Worm (Caenorhabditis elegans) whole organism, young adult: ENCODE measurements around the gene F37H8.5.

Source experiments
- B0035.1 ChIP-seq: sonication (generic microtip); optimal IDR thresholded peaks from 2 replicates; lab custom pipeline; 2016; ENCODE audit warnings: missing genetic modification characterization, mild to moderate bottlenecking, missing compliant biosample characterization, missing genotype, missing genetic modification reagents
- B0261.1 ChIP-seq: sonication (generic microtip); optimal IDR thresholded peaks from 2 replicates; lab custom pipeline; 2016; ENCODE audit warnings: mild to moderate bottlenecking, missing genetic modification characterization, moderate library complexity, missing compliant biosample characterization
- B0336.3 ChIP-seq: fragments of 200-800 bp; sonication (Bioruptor generic); IDR thresholded peaks from 2 replicates; pipeline ENCODE4 v1.3.6; 2022; ENCODE audit warnings: missing genetic modification characterization, missing compliant biosample characterization
- C06A6.2 ChIP-seq: fragments of 200-800 bp; sonication (Bioruptor generic); conservative IDR thresholded peaks from 2 replicates; pipeline ENCODE4 v1.3.6; 2022; ENCODE audit warnings: missing genetic modification characterization, missing compliant biosample characterization
- F22D6.2 ChIP-seq: sonication (generic microtip); optimal IDR thresholded peaks from 2 replicates; lab custom pipeline; 2016; ENCODE audit warnings: mild to moderate bottlenecking, missing genetic modification characterization, missing compliant biosample characterization
- K11D2.4 ChIP-seq: fragments of 200-800 bp; sonication (Bioruptor generic); IDR thresholded peaks from 2 replicates; pipeline ENCODE4 v1.3.6; 2022; ENCODE audit warnings: missing genetic modification reagents, missing genetic modification characterization, missing compliant biosample characterization
- Y53G8AR.9 ChIP-seq: fragments of 200-800 bp; sonication (Bioruptor generic); conservative IDR thresholded peaks from 2 replicates; pipeline ENCODE4 v1.3.6; 2022; ENCODE audit warnings: missing genetic modification reagents, missing genetic modification characterization, missing compliant biosample characterization
- Y67H2A.10 ChIP-seq: fragments of 200-800 bp; sonication (Bioruptor generic); conservative IDR thresholded peaks from 2 replicates; pipeline ENCODE4 v1.3.6; 2022; ENCODE audit warnings: missing genetic modification reagents, missing genetic modification characterization, missing compliant biosample characterization
- ZK185.1 ChIP-seq: sonication (generic microtip); optimal IDR thresholded peaks from 2 replicates; lab custom pipeline; 2016; ENCODE audit warnings: mild to moderate bottlenecking, missing genetic modification characterization, missing compliant biosample characterization; ENCODE audit not compliant: poor library complexity, severe bottlenecking
- akir-1 ChIP-seq: fragments of 200-800 bp; sonication (Bioruptor generic); optimal IDR thresholded peaks from 2 replicates; lab custom pipeline; 2018; ENCODE audit warnings: mild to moderate bottlenecking, missing genetic modification characterization, moderate library complexity, missing compliant biosample characterization
- atf-7 ChIP-seq: sonication (generic microtip); optimal IDR thresholded peaks from 2 replicates; lab custom pipeline; 2017; ENCODE audit warnings: mild to moderate bottlenecking, missing genetic modification characterization, missing compliant biosample characterization
- attf-5 ChIP-seq: fragments of 200-800 bp; sonication (Bioruptor generic); optimal IDR thresholded peaks from 2 replicates; lab custom pipeline; 2018; ENCODE audit warnings: mild to moderate bottlenecking, missing genetic modification characterization, missing compliant biosample characterization
- cebp-1 ChIP-seq, 2 experiments: fragments of 200-800 bp in 1 of 2; sonication (Bioruptor generic) in 1 of 2; sonication (generic microtip) in 1 of 2; IDR thresholded peaks in 1 of 2; optimal IDR thresholded peaks in 1 of 2; 2 replicates each; pipeline versions ENCODE4 v1.3.6 to Lab custom; 2017 to 2022; ENCODE audit warnings: missing compliant biosample characterization in 2 of 2, missing genetic modification characterization in 2 of 2, mild to moderate bottlenecking in 1 of 2, missing genetic modification reagents in 1 of 2, moderate library complexity in 1 of 2
- cebp-2 ChIP-seq: fragments of 200-800 bp; sonication (Bioruptor generic); IDR thresholded peaks from 2 replicates; pipeline ENCODE4 v1.3.6; 2022; ENCODE audit warnings: missing genetic modification characterization, missing compliant biosample characterization
- chd-7 ChIP-seq: sonication (generic microtip); optimal IDR thresholded peaks from 2 replicates; lab custom pipeline; 2016; ENCODE audit warnings: mild to moderate bottlenecking, missing genetic modification characterization, moderate library complexity, missing compliant biosample characterization
- dox-1 ChIP-seq: fragments of 200-800 bp; sonication (Bioruptor generic); IDR thresholded peaks from 2 replicates; pipeline ENCODE4 v1.3.6; 2022; ENCODE audit warnings: missing genetic modification reagents, missing genetic modification characterization, missing compliant biosample characterization
- ets-4 ChIP-seq: fragments of 200-800 bp; sonication (Bioruptor generic); optimal IDR thresholded peaks from 2 replicates; lab custom pipeline; 2018; ENCODE audit warnings: mild to moderate bottlenecking, missing genetic modification characterization, missing compliant biosample characterization
- gei-17 ChIP-seq: fragments of 200-800 bp; sonication (Bioruptor generic); optimal IDR thresholded peaks from 2 replicates; lab custom pipeline; 2018; ENCODE audit warnings: mild to moderate bottlenecking, missing genetic modification characterization, missing compliant biosample characterization
- hsf-1 ChIP-seq: fragments of 200-800 bp; sonication (Bioruptor generic); IDR thresholded peaks from 2 replicates; pipeline ENCODE4 v1.3.6; 2022; ENCODE audit warnings: missing genetic modification reagents, missing genetic modification characterization, missing compliant biosample characterization
- let-526 ChIP-seq: fragments of 200-800 bp; sonication (Bioruptor generic); IDR thresholded peaks from 2 replicates; pipeline ENCODE4 v1.3.6; 2022; ENCODE audit warnings: missing genetic modification reagents, missing genetic modification characterization, missing compliant biosample characterization
- let-607 ChIP-seq, 2 experiments: fragments of 200-800 bp in 1 of 2; sonication (Bioruptor generic) in 1 of 2; sonication (generic microtip) in 1 of 2; optimal IDR thresholded peaks; 2 replicates each; lab custom pipeline; 2016 to 2018; ENCODE audit warnings: mild to moderate bottlenecking in 2 of 2, missing compliant biosample characterization in 2 of 2, missing genetic modification characterization in 2 of 2, moderate library complexity in 2 of 2, missing genotype in 1 of 2
- lsl-1 ChIP-seq: fragments of 200-800 bp; sonication (Bioruptor generic); optimal IDR thresholded peaks from 2 replicates; lab custom pipeline; 2018; ENCODE audit warnings: mild to moderate bottlenecking, missing genetic modification characterization, moderate library complexity, missing compliant biosample characterization
- madf-10 ChIP-seq: sonication (generic microtip); optimal IDR thresholded peaks from 2 replicates; lab custom pipeline; 2016; ENCODE audit warnings: mild to moderate bottlenecking, missing genetic modification characterization, missing compliant biosample characterization
- mel-28 ChIP-seq: sonication (generic microtip); optimal IDR thresholded peaks from 2 replicates; lab custom pipeline; 2016; ENCODE audit warnings: borderline replicate concordance, mild to moderate bottlenecking, missing genetic modification characterization, missing compliant biosample characterization
- nfya-2 ChIP-seq: fragments of 200-800 bp; sonication (Bioruptor generic); IDR thresholded peaks from 2 replicates; pipeline ENCODE4 v1.3.6; 2022; ENCODE audit warnings: missing genetic modification reagents, missing genetic modification characterization, missing compliant biosample characterization
- nfyb-1 ChIP-seq: fragments of 200-800 bp; sonication (Bioruptor generic); IDR thresholded peaks from 2 replicates; pipeline ENCODE4 v1.3.6; 2022; ENCODE audit warnings: missing genetic modification reagents, missing genetic modification characterization, missing compliant biosample characterization
- nhr-80 ChIP-seq: sonication (generic microtip); optimal IDR thresholded peaks from 2 replicates; lab custom pipeline; 2016; ENCODE audit warnings: missing genetic modification characterization, missing compliant biosample characterization
- nhr-90 ChIP-seq: sonication (generic microtip); optimal IDR thresholded peaks from 2 replicates; lab custom pipeline; 2016; ENCODE audit warnings: missing genotype, mild to moderate bottlenecking, missing genetic modification characterization, missing compliant biosample characterization
- rec-8 ChIP-seq, 2 experiments: sonication (generic microtip); optimal IDR thresholded peaks; 2 replicates each; lab custom pipeline; 2016; ENCODE audit warnings: mild to moderate bottlenecking in 2 of 2, missing genetic modification characterization in 2 of 2, missing genetic modification reagents in 2 of 2, missing genotype in 2 of 2, missing biosample characterization in 1 of 2, missing compliant biosample characterization in 1 of 2, moderate library complexity in 1 of 2
- sdz-38 ChIP-seq: sonication (generic microtip); optimal IDR thresholded peaks from 2 replicates; lab custom pipeline; 2016; ENCODE audit warnings: missing genotype, missing genetic modification characterization, missing compliant biosample characterization
- sea-2 ChIP-seq: fragments of 200-800 bp; sonication (Bioruptor generic); IDR thresholded peaks from 2 replicates; pipeline ENCODE4 v1.3.6; 2022; ENCODE audit warnings: missing genetic modification characterization, missing compliant biosample characterization
- snpc-4 ChIP-seq, 5 experiments: fragments of 150-350 bp in 1 of 5; sonication (generic microtip) in 4 of 5; optimal IDR thresholded peaks; 2 replicates each; lab custom pipeline; 2014 to 2018; ENCODE audit warnings: missing genetic modification characterization in 5 of 5, missing biosample characterization in 3 of 5, antibody characterized with exemption in 2 of 5, mild to moderate bottlenecking in 2 of 5, missing compliant biosample characterization in 2 of 5, missing genotype in 2 of 5, moderate library complexity in 2 of 5, missing genetic modification reagents in 1 of 5
- sptf-2 ChIP-seq: fragments of 200-800 bp; sonication (Bioruptor generic); optimal IDR thresholded peaks from 2 replicates; lab custom pipeline; 2018; ENCODE audit warnings: mild to moderate bottlenecking, missing genetic modification characterization, missing compliant biosample characterization
- tbp1 ChIP-seq: fragments of 200-800 bp; sonication (Bioruptor generic); optimal IDR thresholded peaks from 2 replicates; lab custom pipeline; 2018; ENCODE audit warnings: mild to moderate bottlenecking, missing genetic modification characterization, missing compliant biosample characterization
- tbx-9 ChIP-seq: sonication (generic microtip); optimal IDR thresholded peaks from 2 replicates; lab custom pipeline; 2016; ENCODE audit warnings: borderline replicate concordance, missing genetic modification characterization, inconsistent platforms, missing compliant biosample characterization
- tlf-1 ChIP-seq: fragments of 200-800 bp; sonication (Bioruptor generic); optimal IDR thresholded peaks from 2 replicates; lab custom pipeline; 2018; ENCODE audit warnings: mild to moderate bottlenecking, missing genetic modification characterization, missing compliant biosample characterization

The F37H8.5 gene

DNA sequence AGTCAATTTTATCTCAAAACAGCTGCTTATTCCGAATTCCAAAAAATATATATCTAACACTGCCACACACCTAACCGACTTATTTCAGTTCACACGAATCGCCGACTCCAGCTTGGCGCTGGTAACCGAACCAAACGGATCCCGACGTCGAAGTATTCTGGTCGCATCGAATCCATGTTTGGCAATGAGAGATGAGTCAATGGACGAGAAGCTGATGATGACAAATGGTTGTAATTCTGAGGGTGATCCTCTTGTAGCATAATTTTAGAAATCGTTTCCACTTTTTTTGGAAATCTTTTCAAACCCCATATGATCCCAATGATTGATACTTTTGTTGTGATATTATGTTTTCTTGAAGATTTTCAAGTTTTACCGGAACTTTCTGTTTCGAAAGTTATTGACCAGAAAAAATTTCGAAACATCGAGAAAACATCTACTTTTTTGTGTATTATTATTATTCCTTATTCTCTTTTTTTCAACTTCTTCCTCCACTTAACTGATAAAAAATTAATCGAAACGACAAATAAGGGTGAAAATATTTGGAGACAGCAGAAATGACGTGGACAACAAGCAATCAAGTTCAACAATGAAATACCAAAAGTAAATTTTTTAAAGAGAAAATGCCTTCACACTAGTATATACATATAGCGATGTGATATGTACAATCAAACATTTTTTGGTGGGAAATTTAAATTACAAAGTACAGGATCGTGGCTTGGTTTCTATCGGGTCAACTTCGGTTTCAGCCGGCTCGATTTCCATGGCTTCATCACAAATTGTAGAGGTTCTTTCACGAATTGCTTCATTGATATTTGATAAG, 37.9 kb upstream of the F37H8.5 start (continued):
- TF ChIP-seq nhr-90 (tag; lab: Kevin White, UChicago) (peak; percentile 53), B0261.1 (tag; lab: Kevin White, UChicago) (peak; percentile 12), tlf-1 (GFP tag; lab: Kevin White, UChicago) (peak; percentile 90), Y53G8AR.9 (GFP tag; lab: Robert Waterston, UW) (peak; percentile 95), ZK185.1 (peak; percentile 10), madf-10 (peak; percentile 36), F22D6.2 (tag; lab: Kevin White, UChicago) (peak; percentile 17), chd-7 (tag; lab: Kevin White, UChicago) (peak; percentile 76), C06A6.2 (GFP tag; lab: Robert Waterston, UW) (peak; percentile 56; the same call in 1 of the 2 replicates)

ce11 chrII:11150976-11151375, 37.0 kb upstream of the F37H8.5 start:
- peak; percentile 26 for TF ChIP-seq nhr-90 (tag; lab: Kevin White, UChicago)
- peak; percentile 40 for TF ChIP-seq ets-4 (GFP tag; lab: Kevin White, UChicago)
- TF ChIP-seq chd-7 (tag; lab: Kevin White, UChicago) = peak; percentile 33
- TF ChIP-seq nfyb-1 (GFP tag; lab: Robert Waterston, UW) = 0 out of 2 replicates have a peak, but pooled peaks have one; percentile 44
- TF ChIP-seq hsf-1 (GFP tag; lab: Robert Waterston, UW) = peak; percentile 64; the same call in 1 of the 2 replicates
- no peak for TF ChIP-seq akir-1
- no peak for TF ChIP-seq snpc-4 (GFP tag; optimal IDR thresholded peaks at IDR 0.05; lab: Kevin White, UChicago)
- TF ChIP-seq snpc-4 (tag; optimal IDR thresholded peaks at IDR 0.05; lab: Kevin White, UChicago) = peak in 1 of 4 experiments; percentile 16
- peak; percentile 38 for TF ChIP-seq madf-10
- TF ChIP-seq cebp-1 (GFP tag; IDR thresholded peaks at IDR 0.05; lab: Robert Waterston, UW) = no peak
- peak; percentile 66 for TF ChIP-seq cebp-1 (tag; optimal IDR thresholded peaks at IDR 0.05; lab: Kevin White, UChicago)
- no peak for TF ChIP-seq mel-28 (tag; lab: Kevin White, UChicago)
- TF ChIP-seq rec-8 (tag; optimal IDR thresholded peaks at IDR 0.05; lab: Kevin White, UChicago) = no peak
- TF ChIP-seq tbx-9 (tag; lab: Kevin White, UChicago) = no peak
- peak; percentile 81 for TF ChIP-seq nhr-80 (tag; lab: Kevin White, UChicago)
- TF ChIP-seq nfya-2 = no peak
- peak; percentile 69; the same call in 1 of the 2 replicates for TF ChIP-seq Y53G8AR.9 (GFP tag; lab: Robert Waterston, UW)
- no peak for TF ChIP-seq cebp-2
- peak; percentile 48; the same call in 1 of the 2 replicates for TF ChIP-seq let-526 (GFP tag; lab: Robert Waterston, UW)
- 0 out of 2 replicates have a peak, but pooled peaks have one; percentile 28 for TF ChIP-seq K11D2.4
- peak; percentile 59 for TF ChIP-seq atf-7 (tag; lab: Kevin White, UChicago)
- peak; percentile 34 for TF ChIP-seq tbp1 (GFP tag; lab: Kevin White, UChicago)
- TF ChIP-seq B0035.1 (tag; lab: Kevin White, UChicago) = no peak
- no peak for TF ChIP-seq sptf-2
- TF ChIP-seq gei-17 (GFP tag; lab: Kevin White, UChicago) = no peak
- no peak for TF ChIP-seq sdz-38 (tag; lab: Kevin White, UChicago)
- TF ChIP-seq B0336.3 (GFP tag; lab: Robert Waterston, UW) = peak; percentile 41; the same call in 1 of the 2 replicates
- TF ChIP-seq dox-1 (GFP tag; lab: Robert Waterston, UW) = 0 out of 2 replicates have a peak, but pooled peaks have one; percentile 24
- TF ChIP-seq let-607 (tag; optimal IDR thresholded peaks at IDR 0.05; lab: Kevin White, UChicago) = peak in 1 of 2 experiments; percentile 17
- no peak for TF ChIP-seq sea-2 (GFP tag; lab: Robert Waterston, UW)
- TF ChIP-seq Y67H2A.10 = no peak
- TF ChIP-seq lsl-1 (GFP tag; lab: Kevin White, UChicago) = no peak
- peak; percentile 42 for TF ChIP-seq tlf-1 (GFP tag; lab: Kevin White, UChicago)
- peak; percentile 7 for TF ChIP-seq attf-5 (GFP tag; lab: Kevin White, UChicago)
